Worm (Caenorhabditis elegans) whole organism, L1 larva: Measurements from ENCODE around the gene str-193.

Source experiments
- C16A3.4 ChIP-seq: fragments of 150-350 bp; optimal IDR thresholded peaks from 2 replicates; lab custom pipeline; 2014; ENCODE audit warnings: missing biosample characterization, missing genetic modification characterization
- Y116A8C.19 ChIP-seq: sonication (generic microtip); optimal IDR thresholded peaks from 2 replicates; lab custom pipeline; 2016; ENCODE audit warnings: missing compliant biosample characterization, missing genetic modification characterization, borderline replicate concordance
- alr-1 ChIP-seq: fragments of 200-800 bp; sonication (Bioruptor generic); optimal IDR thresholded peaks from 2 replicates; lab custom pipeline; 2018; ENCODE audit warnings: borderline replicate concordance, mild to moderate bottlenecking, missing genetic modification characterization, missing compliant biosample characterization
- aly-2 ChIP-seq: fragments of 150-350 bp; optimal IDR thresholded peaks from 2 replicates; lab custom pipeline; 2014; ENCODE audit warnings: missing biosample characterization, missing genetic modification characterization
- blmp-1 ChIP-seq: fragments of 150-350 bp; optimal IDR thresholded peaks from 2 replicates; lab custom pipeline; 2014; ENCODE audit warnings: missing biosample characterization, missing genetic modification characterization
- ceh-63 ChIP-seq: fragments of 200-800 bp; sonication (Bioruptor generic); optimal IDR thresholded peaks from 2 replicates; lab custom pipeline; 2018; ENCODE audit warnings: mild to moderate bottlenecking, missing genetic modification characterization, missing compliant biosample characterization
- ces-1 ChIP-seq: fragments of 150-350 bp; optimal IDR thresholded peaks from 2 replicates; lab custom pipeline; 2014; ENCODE audit warnings: missing biosample characterization, missing genetic modification reagents, missing genetic modification characterization
- dpl-1 ChIP-seq, 3 experiments: fragments of 150-350 bp in 2 of 3; sonication (generic microtip) in 1 of 3; optimal IDR thresholded peaks; 2 replicates each; lab custom pipeline; 2014 to 2017; ENCODE audit warnings: missing biosample characterization in 3 of 3, missing genetic modification characterization in 3 of 3, missing genetic modification reagents in 3 of 3
- dsc-1 ChIP-seq: sonication (generic microtip); optimal IDR thresholded peaks from 2 replicates; lab custom pipeline; 2016; ENCODE audit warnings: mild to moderate bottlenecking, missing genetic modification characterization, missing compliant biosample characterization
- efl-1 ChIP-seq, 4 experiments: fragments of 150-350 bp; optimal IDR thresholded peaks in 3 of 4; peaks in 1 of 4; 1 replicate in 1 of 4; 2 replicates in 3 of 4; lab custom pipeline; 2014; ENCODE audit warnings: missing biosample characterization in 2 of 4, missing genetic modification characterization in 2 of 4, missing genetic modification reagents in 2 of 4
- egl-27 ChIP-seq, 2 experiments: fragments of 150-350 bp in 1 of 2; sonication (generic microtip); optimal IDR thresholded peaks; 3 replicates each; lab custom pipeline; 2017 to 2018; ENCODE audit warnings: missing biosample characterization in 2 of 2, missing genetic modification characterization in 2 of 2, missing genetic modification reagents in 2 of 2
- elt-2 ChIP-seq: sonication (generic microtip); optimal IDR thresholded peaks from 2 replicates; lab custom pipeline; 2016; ENCODE audit warnings: missing genetic modification characterization, mild to moderate bottlenecking, inconsistent platforms, missing compliant biosample characterization, missing genetic modification reagents
- elt-3 ChIP-seq, 6 experiments: fragments of 150-350 bp in 1 of 6; sonication (generic microtip); optimal IDR thresholded peaks; 2 replicates each; lab custom pipeline; 2017 to 2018; ENCODE audit warnings: missing biosample characterization in 6 of 6, missing genetic modification characterization in 6 of 6, inconsistent platforms in 1 of 6
- fkh-10 ChIP-seq: sonication (generic microtip); optimal IDR thresholded peaks from 2 replicates; lab custom pipeline; 2017; ENCODE audit warnings: missing biosample characterization, missing genetic modification reagents, missing genetic modification characterization
- fkh-4 ChIP-seq: sonication (generic microtip); optimal IDR thresholded peaks from 2 replicates; lab custom pipeline; 2016; ENCODE audit warnings: missing compliant biosample characterization, missing genetic modification characterization, borderline replicate concordance
- fkh-8 ChIP-seq: sonication (generic microtip); optimal IDR thresholded peaks from 2 replicates; lab custom pipeline; 2016; ENCODE audit warnings: mild to moderate bottlenecking, missing genetic modification characterization, missing compliant biosample characterization
- fos-1 ChIP-seq: fragments of 150-350 bp; optimal IDR thresholded peaks from 2 replicates; lab custom pipeline; 2014; ENCODE audit warnings: missing biosample characterization, missing genetic modification characterization
- hlh-4 ChIP-seq: sonication (generic microtip); optimal IDR thresholded peaks from 2 replicates; lab custom pipeline; 2016; ENCODE audit warnings: mild to moderate bottlenecking, missing genetic modification characterization, missing compliant biosample characterization
- hpl-2 ChIP-seq: fragments of 150-350 bp; optimal IDR thresholded peaks from 2 replicates; lab custom pipeline; 2014; ENCODE audit warnings: missing biosample characterization, missing genetic modification reagents, missing genetic modification characterization
- irx-1 ChIP-seq: sonication (generic microtip); optimal IDR thresholded peaks from 2 replicates; lab custom pipeline; 2016; ENCODE audit warnings: missing genetic modification characterization, missing compliant biosample characterization
- jun-1 ChIP-seq: fragments of 150-350 bp; optimal IDR thresholded peaks from 2 replicates; lab custom pipeline; 2014; ENCODE audit warnings: missing biosample characterization, missing genetic modification reagents, missing genetic modification characterization
- lin-15B ChIP-seq: fragments of 150-350 bp; sonication (generic microtip); optimal IDR thresholded peaks from 3 replicates; lab custom pipeline; 2014; ENCODE audit warnings: missing biosample characterization, missing genetic modification characterization
- lir-3 ChIP-seq: sonication (generic microtip); optimal IDR thresholded peaks from 2 replicates; lab custom pipeline; 2016; ENCODE audit warnings: mild to moderate bottlenecking, missing genetic modification characterization, moderate library complexity, missing compliant biosample characterization; ENCODE audit not compliant: poor library complexity
- mdl-1 ChIP-seq, 2 experiments: fragments of 150-350 bp; optimal IDR thresholded peaks; 2 replicates each; lab custom pipeline; 2014 to 2017; ENCODE audit warnings: missing biosample characterization in 2 of 2, missing genetic modification characterization in 2 of 2, inconsistent platforms in 1 of 2
- mef-2 ChIP-seq: fragments of 150-350 bp; optimal IDR thresholded peaks from 2 replicates; lab custom pipeline; 2014; ENCODE audit warnings: missing biosample characterization, missing genetic modification characterization
- nhr-20 ChIP-seq: sonication (generic microtip); optimal IDR thresholded peaks from 2 replicates; lab custom pipeline; 2016; ENCODE audit warnings: mild to moderate bottlenecking, missing genetic modification characterization, missing compliant biosample characterization
- nhr-28 ChIP-seq: fragments of 150-350 bp; optimal IDR thresholded peaks from 2 replicates; lab custom pipeline; 2014; ENCODE audit warnings: missing biosample characterization, missing genetic modification characterization
- nhr-47 ChIP-seq: sonication (generic microtip); optimal IDR thresholded peaks from 2 replicates; lab custom pipeline; 2016; ENCODE audit warnings: mild to moderate bottlenecking, missing genetic modification characterization, moderate library complexity, missing compliant biosample characterization
- nhr-71 ChIP-seq: sonication (generic microtip); optimal IDR thresholded peaks from 2 replicates; lab custom pipeline; 2016; ENCODE audit warnings: mild to moderate bottlenecking, missing genetic modification characterization, moderate library complexity, missing compliant biosample characterization
- nhr-76 ChIP-seq: sonication (generic microtip); optimal IDR thresholded peaks from 2 replicates; lab custom pipeline; 2017; ENCODE audit warnings: missing biosample characterization, missing genetic modification characterization
- pag-3 ChIP-seq: sonication (generic microtip); optimal IDR thresholded peaks from 2 replicates; lab custom pipeline; 2017; ENCODE audit warnings: missing genetic modification characterization, mild to moderate bottlenecking, missing compliant biosample characterization, antibody characterized with exemption, borderline replicate concordance; ENCODE audit not compliant: insufficient read depth
- pax-3 ChIP-seq: fragments of 200-800 bp; sonication (Bioruptor generic); optimal IDR thresholded peaks from 2 replicates; lab custom pipeline; 2018; ENCODE audit warnings: mild to moderate bottlenecking, missing genetic modification characterization, moderate library complexity, missing compliant biosample characterization
- pqm-1 ChIP-seq: sonication (generic microtip); optimal IDR thresholded peaks from 3 replicates; lab custom pipeline; 2017; ENCODE audit warnings: missing biosample characterization, missing genetic modification characterization
- rnt-1 ChIP-seq: sonication (generic microtip); optimal IDR thresholded peaks from 2 replicates; lab custom pipeline; 2016; ENCODE audit warnings: mild to moderate bottlenecking, missing genetic modification characterization, moderate library complexity, missing compliant biosample characterization
- skn-1 ChIP-seq: fragments of 150-350 bp; optimal IDR thresholded peaks from 2 replicates; lab custom pipeline; 2014; ENCODE audit warnings: missing biosample characterization, missing genetic modification characterization
- snpc-4 ChIP-seq: fragments of 150-350 bp; optimal IDR thresholded peaks from 2 replicates; lab custom pipeline; 2014; ENCODE audit warnings: missing biosample characterization, missing genetic modification characterization
- sox-4 ChIP-seq: sonication (generic microtip); optimal IDR thresholded peaks from 2 replicates; lab custom pipeline; 2016; ENCODE audit warnings: missing genetic modification characterization, missing compliant biosample characterization
- sptf-1 ChIP-seq: fragments of 150-350 bp; optimal IDR thresholded peaks from 2 replicates; lab custom pipeline; 2014; ENCODE audit warnings: missing biosample characterization, missing genetic modification characterization
- unc-130 ChIP-seq: fragments of 150-350 bp; optimal IDR thresholded peaks from 2 replicates; lab custom pipeline; 2017; ENCODE audit warnings: missing biosample characterization, missing genetic modification characterization, inconsistent platforms
- unc-62 ChIP-seq: fragments of 150-350 bp; optimal IDR thresholded peaks from 2 replicates; lab custom pipeline; 2014; ENCODE audit warnings: missing biosample characterization, missing genetic modification reagents, missing genetic modification characterization
- unc-98 ChIP-seq: fragments of 200-800 bp; sonication (Bioruptor generic); IDR thresholded peaks from 2 replicates; pipeline ENCODE4 v1.3.6; 2022; ENCODE audit warnings: missing genetic modification characterization, missing compliant biosample characterization
- vab-15 ChIP-seq: sonication (generic microtip); optimal IDR thresholded peaks from 2 replicates; lab custom pipeline; 2017; ENCODE audit warnings: missing genotype, mild to moderate bottlenecking, missing genetic modification characterization, missing compliant biosample characterization
- xbp-1 ChIP-seq: sonication (generic microtip); optimal IDR thresholded peaks from 2 replicates; lab custom pipeline; 2016; ENCODE audit warnings: missing genetic modification characterization, missing compliant biosample characterization
- zag-1 ChIP-seq: fragments of 150-350 bp; optimal IDR thresholded peaks from 2 replicates; lab custom pipeline; 2014; ENCODE audit warnings: missing biosample characterization, missing genetic modification characterization
- ztf-11 ChIP-seq, 2 experiments: sonication (generic microtip); optimal IDR thresholded peaks; 2 replicates each; lab custom pipeline; 2016 to 2017; ENCODE audit warnings: missing genetic modification characterization in 2 of 2, missing biosample characterization in 1 of 2, missing compliant biosample characterization in 1 of 2
- ztf-4 ChIP-seq: fragments of 150-350 bp; optimal IDR thresholded peaks from 2 replicates; lab custom pipeline; 2014; ENCODE audit warnings: missing biosample characterization, missing genetic modification characterization

The str-193 gene

DNA sequence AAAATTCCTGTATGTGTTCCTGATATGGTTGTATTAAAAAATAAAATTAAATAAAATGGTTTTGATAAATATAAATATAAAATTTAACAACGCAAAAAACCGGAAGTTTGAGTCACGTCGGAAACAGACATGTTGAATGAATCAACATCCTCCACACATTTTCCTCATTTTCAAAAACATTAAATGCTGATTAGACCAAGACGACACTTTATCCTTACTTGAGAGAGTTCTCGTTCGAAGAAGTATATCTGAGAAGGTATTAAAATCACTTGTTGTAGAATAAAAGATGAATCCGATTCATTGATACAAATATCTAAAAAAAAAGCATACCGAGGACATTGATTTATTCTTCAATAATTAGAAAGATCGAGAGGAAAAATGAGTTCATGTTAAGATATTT, 23.4 kb downstream of the str-193 start:
- TF ChIP-seq mef-2 (tag; lab: Kevin White, UChicago) (no peak), nhr-71 (tag; lab: Kevin White, UChicago) (no peak), jun-1 (tag; lab: Kevin White, UChicago) (no peak), unc-130 (no peak), unc-62 (GFP tag; lab: Kevin White, UChicago) (no peak), blmp-1 (no peak), efl-1 (optimal IDR thresholded peaks at IDR 0.05; lab: Kevin White, UChicago) (no peak), efl-1 (GFP tag; optimal IDR thresholded peaks at IDR 0.05 in 1 of 2; lab: Kevin White, UChicago) (peak in 1 of 2 experiments; percentile 51), fkh-4 (tag; lab: Kevin White, UChicago) (peak; percentile 34), elt-3 (tag; optimal IDR thresholded peaks at IDR 0.05; lab: Kevin White, UChicago) (no peak), pqm-1 (no peak), ztf-11 (tag; optimal IDR thresholded peaks at IDR 0.05; lab: Kevin White, UChicago) (no peak), sox-4 (tag; lab: Kevin White, UChicago) (no peak), vab-15 (no peak), dsc-1 (tag; lab: Kevin White, UChicago) (peak; percentile 87), nhr-20 (no peak)

DNA sequence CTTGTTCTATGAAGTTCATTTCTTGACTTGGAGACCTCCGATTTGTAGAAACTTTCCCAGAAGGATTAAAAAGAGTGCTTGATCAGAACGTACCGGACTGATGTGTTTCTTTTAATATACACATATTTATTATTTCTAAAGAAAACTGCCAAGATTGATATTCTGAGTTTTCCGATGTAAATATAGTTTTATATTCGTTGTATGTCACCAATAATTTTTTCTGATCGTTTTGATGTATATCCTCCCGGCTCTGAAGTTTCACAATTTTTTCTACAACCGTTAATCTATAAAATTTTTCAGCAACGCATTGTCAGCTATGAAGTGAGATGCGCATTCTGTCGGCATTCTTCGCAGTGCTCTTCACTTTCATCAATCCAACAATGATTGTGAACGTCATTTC, 25.1 kb downstream of the str-193 start, which contains the start of gene F46B6.9:
TSS of gene F46B6.9 (plus strand) at position 301 of the 400 bp plus-strand sequence.
- no peak for TF ChIP-seq pax-3
- TF ChIP-seq hpl-2, result no peak
- no peak for TF ChIP-seq ztf-4 (tag; lab: Kevin White, UChicago)
- no peak for TF ChIP-seq sox-4 (tag; lab: Kevin White, UChicago)
- no peak for TF ChIP-seq mef-2 (tag; lab: Kevin White, UChicago)
- no peak for TF ChIP-seq egl-27 (tag; optimal IDR thresholded peaks at IDR 0.05; lab: Kevin White, UChicago)
- TF ChIP-seq zag-1 (tag; lab: Kevin White, UChicago), result no peak
- TF ChIP-seq rnt-1 (tag; lab: Kevin White, UChicago), result no peak
- no peak for TF ChIP-seq fos-1 (tag; lab: Kevin White, UChicago)
- no peak for TF ChIP-seq nhr-76 (tag; lab: Kevin White, UChicago)
- TF ChIP-seq snpc-4 (tag; lab: Kevin White, UChicago), result no peak
- no peak for TF ChIP-seq alr-1 (tag; lab: Kevin White, UChicago)
- TF ChIP-seq Y116A8C.19 (tag; lab: Kevin White, UChicago), result no peak
- TF ChIP-seq vab-15, result no peak
- no peak for TF ChIP-seq hlh-4 (tag; lab: Kevin White, UChicago)
- no peak for TF ChIP-seq nhr-28 (tag; lab: Kevin White, UChicago)
- no peak for TF ChIP-seq mdl-1 (tag; optimal IDR thresholded peaks at IDR 0.05; lab: Kevin White, UChicago)
- TF ChIP-seq unc-98 (GFP tag; lab: Robert Waterston, UW), result no peak
- no peak for TF ChIP-seq pag-3 (tag; lab: Kevin White, UChicago)

DNA sequence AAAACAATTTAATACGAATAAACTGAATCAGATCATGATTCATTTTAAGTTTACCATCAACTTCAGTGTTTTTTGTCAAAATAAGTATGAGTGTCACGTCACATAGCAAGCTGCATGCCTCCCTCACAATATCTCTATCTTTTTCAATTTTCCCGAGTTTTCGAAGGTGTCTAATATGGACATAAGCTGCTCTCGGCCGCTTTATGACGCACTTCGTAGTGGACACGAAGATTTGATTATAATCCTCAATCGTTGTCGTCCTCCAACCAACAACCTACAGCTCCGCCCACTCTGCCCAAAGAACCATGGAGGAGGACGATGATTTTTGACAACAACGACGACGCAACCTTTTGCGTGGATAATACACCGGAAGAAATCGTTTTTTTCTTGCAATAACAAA, 25.6 kb downstream of the str-193 start:
- TF ChIP-seq fkh-10 (peak; percentile 24), dsc-1 (tag; lab: Kevin White, UChicago) (peak; percentile 77), irx-1 (no peak), nhr-28 (tag; lab: Kevin White, UChicago) (no peak), mdl-1 (tag; optimal IDR thresholded peaks at IDR 0.05; lab: Kevin White, UChicago) (no peak), fkh-8 (tag; lab: Kevin White, UChicago) (peak; percentile 52), pax-3 (peak; percentile 30)

DNA sequence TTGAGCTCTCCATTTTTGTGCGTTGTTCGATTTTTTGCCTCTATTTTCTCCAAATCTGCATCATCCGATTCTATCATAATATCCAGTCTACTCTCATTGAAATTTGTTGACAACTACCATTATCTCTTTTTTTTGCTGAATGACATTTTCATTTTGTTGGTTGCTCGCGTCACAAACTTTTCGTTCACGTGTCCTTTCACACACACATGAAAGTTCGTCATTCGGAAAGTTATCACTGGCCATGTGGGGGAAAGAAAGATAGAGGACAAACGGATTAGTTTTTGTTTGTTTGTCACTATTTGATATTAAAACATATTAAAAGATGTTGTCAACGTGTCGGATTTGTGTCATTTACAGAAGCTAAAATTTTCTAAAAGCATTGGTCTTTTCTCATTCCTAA, 26.6 kb downstream of the str-193 start:
- TF ChIP-seq dpl-1 (GFP tag; optimal IDR thresholded peaks at IDR 0.05; lab: Kevin White, UChicago) (no peak), nhr-20 (no peak), nhr-47 (tag; lab: Kevin White, UChicago) (peak; percentile 11), xbp-1 (tag; lab: Kevin White, UChicago) (no peak), ceh-63 (GFP tag; lab: Kevin White, UChicago) (no peak), hpl-2 (no peak), ztf-4 (tag; lab: Kevin White, UChicago) (no peak), C16A3.4 (tag; lab: Kevin White, UChicago) (no peak), aly-2 (tag; lab: Kevin White, UChicago) (no peak), pag-3 (tag; lab: Kevin White, UChicago) (no peak), ces-1 (GFP tag; lab: Kevin White, UChicago) (no peak), lin-15B (tag; lab: Kevin White, UChicago) (no peak), alr-1 (tag; lab: Kevin White, UChicago) (no peak), sptf-1 (tag; lab: Kevin White, UChicago) (no peak), skn-1 (tag; lab: Kevin White, UChicago) (no peak), elt-2 (peak; percentile 7), efl-1 (optimal IDR thresholded peaks at IDR 0.05; lab: Kevin White, UChicago) (no peak), efl-1 (GFP tag; optimal IDR thresholded peaks at IDR 0.05 in 1 of 2; lab: Kevin White, UChicago) (no peak), lir-3 (no peak), irx-1 (no peak)
